Worm (Caenorhabditis elegans) whole organism, L3 larva: ENCODE data around the gene F07E5.7.
"Not testable (repeated sequence)": the region's sequence is repeated elsewhere in the genome, so short reads cannot be mapped to it uniquely, and the experiment has no call there.

Experiments used
- R02D3.7 ChIP-seq: fragments of 150-350 bp; optimal IDR thresholded peaks from 2 replicates; lab custom pipeline; 2014; ENCODE audit warnings: missing biosample characterization, missing genetic modification characterization
- ZK546.5 ChIP-seq: sonication (generic microtip); optimal IDR thresholded peaks from 2 replicates; lab custom pipeline; 2017; ENCODE audit warnings: missing biosample characterization, missing genetic modification characterization
- ama-1 ChIP-seq: fragments of 150-350 bp; optimal IDR thresholded peaks from 2 replicates; lab custom pipeline; 2018
- ceh-16 ChIP-seq: sonication (generic microtip); optimal IDR thresholded peaks from 2 replicates; lab custom pipeline; 2017; ENCODE audit warnings: missing biosample characterization, missing genetic modification characterization
- ceh-28 ChIP-seq: fragments of 150-350 bp; optimal IDR thresholded peaks from 2 replicates; lab custom pipeline; 2014; ENCODE audit warnings: missing biosample characterization, missing genetic modification reagents, missing genetic modification characterization
- ceh-82 ChIP-seq: fragments of 150-350 bp; optimal IDR thresholded peaks from 2 replicates; lab custom pipeline; 2014; ENCODE audit warnings: missing biosample characterization, missing genetic modification characterization
- ceh-9 ChIP-seq: sonication (generic microtip); optimal IDR thresholded peaks from 2 replicates; lab custom pipeline; 2018; ENCODE audit warnings: missing biosample characterization, missing genetic modification characterization
- daf-12 ChIP-seq: fragments of 150-350 bp; optimal IDR thresholded peaks from 2 replicates; lab custom pipeline; 2014; ENCODE audit warnings: missing biosample characterization, missing genetic modification reagents, missing genetic modification characterization
- egl-27 ChIP-seq: sonication (generic microtip); optimal IDR thresholded peaks from 4 replicates; lab custom pipeline; 2017; ENCODE audit warnings: missing biosample characterization, missing genetic modification reagents, missing genetic modification characterization
- egl-5 ChIP-seq: fragments of 150-350 bp; optimal IDR thresholded peaks from 2 replicates; lab custom pipeline; 2017; ENCODE audit warnings: missing biosample characterization, missing genetic modification reagents, missing genetic modification characterization, inconsistent platforms
- elt-1 ChIP-seq: fragments of 150-350 bp; optimal IDR thresholded peaks from 2 replicates; lab custom pipeline; 2014; ENCODE audit warnings: missing biosample characterization, missing genetic modification characterization
- eor-1 ChIP-seq, 2 experiments: fragments of 150-350 bp; optimal IDR thresholded peaks; 2 replicates each; lab custom pipeline; 2014 to 2018; ENCODE audit warnings: missing biosample characterization in 2 of 2, missing genetic modification characterization in 2 of 2
- fkh-10 ChIP-seq: sonication (generic microtip); optimal IDR thresholded peaks from 2 replicates; lab custom pipeline; 2017; ENCODE audit warnings: missing biosample characterization, missing genetic modification reagents, missing genetic modification characterization
- lin-15B ChIP-seq: fragments of 150-350 bp; optimal IDR thresholded peaks from 2 replicates; lab custom pipeline; 2014; ENCODE audit warnings: missing biosample characterization, missing genetic modification characterization
- lin-39 ChIP-seq: fragments of 150-350 bp; optimal IDR thresholded peaks from 2 replicates; lab custom pipeline; 2018; ENCODE audit warnings: missing biosample characterization, missing genetic modification reagents, missing genetic modification characterization
- lsy-12 ChIP-seq: sonication (generic microtip); optimal IDR thresholded peaks from 2 replicates; lab custom pipeline; 2016; ENCODE audit warnings: mild to moderate bottlenecking, missing genetic modification characterization, missing compliant biosample characterization
- mdl-1 ChIP-seq: fragments of 150-350 bp; optimal IDR thresholded peaks from 2 replicates; lab custom pipeline; 2014; ENCODE audit warnings: missing biosample characterization, missing genetic modification characterization
- nfya-1 ChIP-seq: sonication (generic microtip); optimal IDR thresholded peaks from 2 replicates; lab custom pipeline; 2017; ENCODE audit warnings: missing genetic modification characterization, mild to moderate bottlenecking, missing compliant biosample characterization, antibody characterized with exemption, moderate library complexity; ENCODE audit not compliant: insufficient read depth
- nhr-11 ChIP-seq: fragments of 150-350 bp; optimal IDR thresholded peaks from 2 replicates; lab custom pipeline; 2014; ENCODE audit warnings: missing biosample characterization, missing genetic modification characterization
- nhr-12 ChIP-seq: fragments of 150-350 bp; optimal IDR thresholded peaks from 2 replicates; lab custom pipeline; 2014; ENCODE audit warnings: missing biosample characterization, missing genetic modification characterization
- nhr-23 ChIP-seq: fragments of 150-350 bp; optimal IDR thresholded peaks from 2 replicates; lab custom pipeline; 2014; ENCODE audit warnings: missing biosample characterization, missing genetic modification reagents, missing genetic modification characterization
- nhr-237 ChIP-seq: fragments of 150-350 bp; optimal IDR thresholded peaks from 2 replicates; lab custom pipeline; 2014; ENCODE audit warnings: missing biosample characterization, missing genetic modification characterization
- nhr-25 ChIP-seq: sonication (generic microtip); optimal IDR thresholded peaks from 2 replicates; lab custom pipeline; 2017; ENCODE audit warnings: missing biosample characterization, missing genetic modification characterization
- nhr-28 ChIP-seq: fragments of 150-350 bp; optimal IDR thresholded peaks from 2 replicates; lab custom pipeline; 2014; ENCODE audit warnings: missing biosample characterization, missing genetic modification characterization
- nhr-43 ChIP-seq: sonication (generic microtip); optimal IDR thresholded peaks from 2 replicates; lab custom pipeline; 2016; ENCODE audit warnings: mild to moderate bottlenecking, missing genetic modification characterization, missing compliant biosample characterization; ENCODE audit not compliant: poor library complexity, severe bottlenecking
- pqm-1 ChIP-seq: fragments of 150-350 bp; optimal IDR thresholded peaks from 2 replicates; lab custom pipeline; 2017; ENCODE audit warnings: missing biosample characterization, missing genetic modification characterization, inconsistent platforms
- skn-1 ChIP-seq: fragments of 150-350 bp; optimal IDR thresholded peaks from 2 replicates; lab custom pipeline; 2014; ENCODE audit warnings: missing biosample characterization, missing genetic modification characterization
- snpc-4 ChIP-seq: fragments of 150-350 bp; optimal IDR thresholded peaks from 2 replicates; lab custom pipeline; 2014; ENCODE audit warnings: missing biosample characterization, missing genetic modification characterization
- unc-62 ChIP-seq: fragments of 150-350 bp; sonication (generic microtip); optimal IDR thresholded peaks from 4 replicates; lab custom pipeline; 2014; ENCODE audit warnings: missing biosample characterization, missing genetic modification reagents, missing genetic modification characterization
- zag-1 ChIP-seq: fragments of 150-350 bp; optimal IDR thresholded peaks from 2 replicates; lab custom pipeline; 2014; ENCODE audit warnings: missing biosample characterization, missing genetic modification characterization
- ztf-11 ChIP-seq: fragments of 150-350 bp; optimal IDR thresholded peaks from 2 replicates; lab custom pipeline; 2014; ENCODE audit warnings: missing biosample characterization, missing genetic modification characterization
- ztf-4 ChIP-seq: fragments of 150-350 bp; optimal IDR thresholded peaks from 2 replicates; lab custom pipeline; 2014; ENCODE audit warnings: missing biosample characterization, missing genetic modification characterization

F07E5.7 gene

ce11 chrII:2030367-2030766 is 41.0 kb downstream of the F07E5.7 start, which contains the start of gene bath-3:
Gene bath-3, minus strand, starts transcription at chrII:2030467.
- TF ChIP-seq pqm-1 (tag; lab: Kevin White, UChicago) (no peak), lin-39 (tag; lab: Kevin White, UChicago) (no peak), ceh-82 (no peak), nhr-28 (no peak), daf-12 (no peak), lsy-12 (tag; lab: Kevin White, UChicago) (no peak), nhr-43 (tag; lab: Kevin White, UChicago) (no peak), ceh-16 (tag; lab: Kevin White, UChicago) (no peak), nhr-237 (no peak), elt-1 (tag; lab: Kevin White, UChicago) (no peak), nhr-12 (tag; lab: Kevin White, UChicago) (no peak), ZK546.5 (tag; lab: Kevin White, UChicago) (no peak), nhr-25 (tag; lab: Kevin White, UChicago) (no peak), snpc-4 (tag; lab: Kevin White, UChicago) (no peak), nhr-23 (no peak)

DNA sequence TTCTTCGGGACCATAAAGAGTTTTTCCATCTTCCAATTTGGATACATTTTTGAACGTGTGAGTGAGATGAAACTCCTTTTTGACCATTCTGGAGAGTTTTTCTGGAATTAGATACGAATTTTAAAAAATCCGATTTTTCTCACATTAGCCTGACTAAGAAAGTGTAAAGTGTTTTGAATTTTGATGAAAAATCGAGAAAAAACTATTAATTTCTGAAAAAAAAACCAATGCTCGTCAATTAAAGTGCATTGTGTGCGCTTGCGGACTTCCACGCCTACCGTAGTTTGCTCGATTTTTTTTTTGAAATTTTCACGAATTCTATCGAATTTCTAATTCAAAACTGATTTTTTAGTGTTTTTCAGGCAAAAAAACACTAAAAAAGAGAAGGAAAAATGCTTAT is 42.6 kb downstream of the F07E5.7 start, which contains the start of gene bath-1:
bath-1 (minus strand) TSS at position 101 of the 400 bp plus-strand sequence.
- TF ChIP-seq skn-1 (tag; lab: Kevin White, UChicago) (no peak), R02D3.7 (tag; lab: Kevin White, UChicago) (no peak), nhr-25 (tag; lab: Kevin White, UChicago) (no peak), ceh-28 (no peak), egl-5 (tag; lab: Kevin White, UChicago) (no peak), elt-1 (tag; lab: Kevin White, UChicago) (no peak), nhr-28 (no peak), ztf-4 (tag; lab: Kevin White, UChicago) (no peak), ceh-9 (tag; lab: Kevin White, UChicago) (no peak), lin-15B (tag; lab: Kevin White, UChicago) (no peak), nfya-1 (tag; lab: Kevin White, UChicago) (no peak), fkh-10 (GFP tag; lab: Kevin White, UChicago) (no peak), zag-1 (tag; lab: Kevin White, UChicago) (no peak), unc-62 (GFP tag; lab: Kevin White, UChicago) (no peak), ztf-11 (tag; lab: Kevin White, UChicago) (no peak), ZK546.5 (tag; lab: Kevin White, UChicago) (no peak), mdl-1 (tag; lab: Kevin White, UChicago) (no peak), daf-12 (no peak), nhr-11 (tag; lab: Kevin White, UChicago) (no peak)

DNA sequence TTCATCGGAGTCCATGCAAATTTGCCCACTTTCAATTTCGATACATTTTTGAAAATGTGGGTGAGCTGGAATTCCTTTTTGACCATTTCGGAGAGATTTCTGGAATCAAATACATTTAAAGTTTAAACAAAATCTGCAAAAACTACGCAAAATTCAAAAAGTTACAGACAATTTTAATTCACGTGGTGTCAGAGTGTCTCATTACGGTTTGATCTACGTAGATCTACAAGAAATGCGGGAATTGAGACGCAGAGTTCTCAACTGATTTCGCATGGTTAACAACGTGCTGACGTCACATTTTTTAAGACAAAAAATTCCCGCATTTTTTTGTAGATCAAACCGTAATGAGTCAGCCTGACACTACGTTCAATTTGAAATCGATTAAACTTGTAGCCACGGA is 44.8 kb downstream of the F07E5.7 start, which contains the start of gene bath-21:
bath-21 (minus strand) TSS at position 101 of the 400 bp plus-strand sequence.
- TF ChIP-seq lin-15B (tag; lab: Kevin White, UChicago) (no peak), skn-1 (tag; lab: Kevin White, UChicago) (no peak), egl-27 (tag; lab: Kevin White, UChicago) (no peak), ceh-9 (tag; lab: Kevin White, UChicago) (no peak), ama-1 (lab: Kevin White, UChicago) (no peak)

ce11 chrII:2023514-2023913 is 47.8 kb downstream of the F07E5.7 start, which contains the start of gene cya-2:
Gene cya-2, minus strand, starts transcription at chrII:2023614.
- TF ChIP-seq ama-1 (lab: Kevin White, UChicago); eor-1 (tag; optimal IDR thresholded peaks at IDR 0.05; lab: Kevin White, UChicago); mdl-1 (tag; lab: Kevin White, UChicago): not testable (repeated sequence)
